Fruit fly (Drosophila melanogaster) whole organism, embryonic: Measurements from ENCODE around the gene Glut4EF.

Experiments used
- Bgb ChIP-seq: fragments of 200-800 bp; sonication (Bioruptor generic); IDR thresholded peaks from 2 replicates; pipeline ENCODE4 v1.3.6; 2022; ENCODE audit warnings: missing biosample characterization, missing genetic modification characterization; ENCODE audit not compliant: partially characterized antibody
- CG1024 ChIP-seq: fragments of 200-800 bp; sonication (Bioruptor generic); IDR thresholded peaks from 2 replicates; pipeline ENCODE4 v1.3.6; 2022; ENCODE audit warnings: missing biosample characterization, missing genetic modification characterization
- CG10274 ChIP-seq: fragments of 200-800 bp; sonication (Bioruptor generic); optimal IDR thresholded peaks from 3 replicates; lab custom pipeline; 2017; ENCODE audit warnings: missing biosample characterization, mild to moderate bottlenecking, missing genetic modification characterization
- CG10366 ChIP-seq: fragments of 200-800 bp; sonication (Bioruptor generic); IDR thresholded peaks from 2 replicates; pipeline ENCODE4 v1.3.6; 2022; ENCODE audit warnings: missing biosample characterization, missing genetic modification characterization
- CG14710 ChIP-seq: fragments of 200-800 bp; sonication (Bioruptor generic); optimal IDR thresholded peaks from 3 replicates; lab custom pipeline; 2019; ENCODE audit warnings: missing biosample characterization, mild to moderate bottlenecking, missing genetic modification characterization, moderate library complexity
- CG15073 ChIP-seq: fragments of 200-800 bp; sonication (Bioruptor generic); optimal IDR thresholded peaks from 2 replicates; lab custom pipeline; 2016; ENCODE audit warnings: missing biosample characterization, missing genetic modification characterization
- CG17328 ChIP-seq: fragments of 200-800 bp; sonication (Bioruptor generic); IDR thresholded peaks from 2 replicates; pipeline ENCODE4 v1.3.6; 2022; ENCODE audit warnings: missing biosample characterization, missing genetic modification characterization
- CG1792 ChIP-seq: fragments of 200-800 bp; sonication (Bioruptor generic); optimal IDR thresholded peaks from 2 replicates; lab custom pipeline; 2016; ENCODE audit warnings: missing biosample characterization, missing genetic modification characterization
- CG2129 ChIP-seq: fragments of 200-800 bp; sonication (Bioruptor generic); IDR thresholded peaks from 2 replicates; pipeline ENCODE4 v1.3.6; 2022; ENCODE audit warnings: missing biosample characterization, missing genetic modification characterization; ENCODE audit not compliant: partially characterized antibody
- CG2199 ChIP-seq: fragments of 200-800 bp; sonication (Bioruptor generic); IDR thresholded peaks from 3 replicates; pipeline ENCODE4 v1.3.6; 2022; ENCODE audit warnings: missing biosample characterization, missing genetic modification characterization
- CG3163 ChIP-seq: fragments of 200-800 bp; sonication (Bioruptor generic); optimal IDR thresholded peaks from 3 replicates; lab custom pipeline; 2016; ENCODE audit warnings: missing biosample characterization, missing genetic modification characterization
- CG32532 ChIP-seq: fragments of 200-800 bp; sonication (Bioruptor generic); IDR thresholded peaks from 2 replicates; pipeline ENCODE4 v1.3.6; 2022; ENCODE audit warnings: missing biosample characterization, missing genetic modification characterization
- CG6272 ChIP-seq: fragments of 200-800 bp; sonication (Bioruptor generic); IDR thresholded peaks from 2 replicates; pipeline ENCODE4 v1.3.6; 2022; ENCODE audit warnings: missing biosample characterization, missing genetic modification characterization
- CG6683 ChIP-seq: fragments of 200-800 bp; sonication (Bioruptor generic); optimal IDR thresholded peaks from 2 replicates; lab custom pipeline; 2017; ENCODE audit warnings: missing biosample characterization, mild to moderate bottlenecking, missing genetic modification characterization, missing genetic modification reagents
- CG6791 ChIP-seq: fragments of 200-800 bp; sonication (Bioruptor generic); IDR thresholded peaks from 3 replicates; pipeline ENCODE4 v1.3.6; 2022; ENCODE audit warnings: missing biosample characterization, missing genetic modification characterization; ENCODE audit not compliant: partially characterized antibody
- CG6813 ChIP-seq: fragments of 200-800 bp; sonication (Bioruptor generic); optimal IDR thresholded peaks from 2 replicates; lab custom pipeline; 2017; ENCODE audit warnings: missing biosample characterization, missing genetic modification characterization, mild to moderate bottlenecking, moderate library complexity, missing genetic modification reagents
- CG8089 ChIP-seq: fragments of 200-800 bp; sonication (Bioruptor generic); optimal IDR thresholded peaks from 3 replicates; lab custom pipeline; 2016; ENCODE audit warnings: missing biosample characterization, missing genetic modification characterization
- CG8359 ChIP-seq: fragments of 200-800 bp; sonication (Bioruptor generic); optimal IDR thresholded peaks from 2 replicates; lab custom pipeline; 2017; ENCODE audit warnings: missing biosample characterization, mild to moderate bottlenecking, missing genetic modification characterization, borderline replicate concordance
- CG8924 ChIP-seq: fragments of 200-800 bp; optimal IDR thresholded peaks from 3 replicates; lab custom pipeline; 2019; ENCODE audit warnings: missing biosample characterization, mild to moderate bottlenecking, missing genetic modification characterization, moderate library complexity
- CG9797 ChIP-seq: fragments of 200-800 bp; sonication (Bioruptor generic); optimal IDR thresholded peaks from 3 replicates; lab custom pipeline; 2018; ENCODE audit warnings: missing biosample characterization, mild to moderate bottlenecking, missing genetic modification characterization
- CG9817 ChIP-seq: fragments of 200-800 bp; sonication (Bioruptor generic); optimal IDR thresholded peaks from 2 replicates; lab custom pipeline; 2018; ENCODE audit warnings: missing biosample characterization, mild to moderate bottlenecking, missing genetic modification characterization, moderate library complexity
- D19B ChIP-seq: fragments of 200-800 bp; sonication (Bioruptor generic); optimal IDR thresholded peaks from 2 replicates; lab custom pipeline; 2017; ENCODE audit warnings: missing biosample characterization, mild to moderate bottlenecking, missing genetic modification characterization
- ERR ChIP-seq: fragments of 200-800 bp; sonication (Bioruptor generic); optimal IDR thresholded peaks from 2 replicates; lab custom pipeline; 2016; ENCODE audit warnings: missing biosample characterization, missing genetic modification characterization
- Elba2 ChIP-seq: fragments of 200-800 bp; sonication (Bioruptor generic); optimal IDR thresholded peaks from 3 replicates; lab custom pipeline; 2016; ENCODE audit warnings: missing biosample characterization, missing genetic modification characterization
- Gug ChIP-seq: fragments of 200-800 bp; sonication (Bioruptor generic); IDR thresholded peaks from 4 replicates; pipeline ENCODE4 v1.3.6; 2022; ENCODE audit warnings: missing biosample characterization, missing genetic modification characterization
- Hr51 ChIP-seq, 2 experiments: fragments of 200-800 bp; sonication (Bioruptor generic); optimal IDR thresholded peaks; 2 replicates in 1 of 2; 3 replicates in 1 of 2; lab custom pipeline; 2016 to 2018; ENCODE audit warnings: missing biosample characterization in 2 of 2, missing genetic modification characterization in 2 of 2, mild to moderate bottlenecking in 1 of 2, moderate library complexity in 1 of 2
- Kr ChIP-seq: fragments of 200-800 bp; sonication (Bioruptor generic); optimal IDR thresholded peaks from 2 replicates; lab custom pipeline; 2017; ENCODE audit warnings: missing biosample characterization, mild to moderate bottlenecking, missing genetic modification characterization
- Lhr ChIP-seq: fragments of 200-800 bp; sonication (Bioruptor generic); optimal IDR thresholded peaks from 3 replicates; lab custom pipeline; 2017; ENCODE audit warnings: mild to moderate bottlenecking, missing biosample characterization, missing genetic modification reagents, missing genetic modification characterization
- Lim3 ChIP-seq: fragments of 200-800 bp; sonication (Bioruptor generic); IDR thresholded peaks from 2 replicates; pipeline ENCODE4 v1.3.6; 2022; ENCODE audit warnings: missing biosample characterization, missing genetic modification characterization
- Max ChIP-seq: fragments of 200-800 bp; sonication (Bioruptor generic); optimal IDR thresholded peaks from 2 replicates; lab custom pipeline; 2016; ENCODE audit warnings: missing biosample characterization, mild to moderate bottlenecking, missing genetic modification characterization
- Nf-YA ChIP-seq: fragments of 200-800 bp; sonication (Bioruptor generic); IDR thresholded peaks from 2 replicates; pipeline ENCODE4 v1.3.6; 2022; ENCODE audit warnings: missing biosample characterization, missing genetic modification characterization
- Poxn ChIP-seq: fragments of 200-800 bp; sonication (Bioruptor generic); IDR thresholded peaks from 2 replicates; pipeline ENCODE4 v1.3.6; 2022; ENCODE audit warnings: missing biosample characterization, missing genetic modification characterization
- Sox102F ChIP-seq: fragments of 200-800 bp; sonication (Bioruptor generic); optimal IDR thresholded peaks from 2 replicates; lab custom pipeline; 2018; ENCODE audit warnings: missing biosample characterization, mild to moderate bottlenecking, missing genetic modification characterization, moderate library complexity
- Taf1 ChIP-seq: fragments of 200-800 bp; sonication (Bioruptor generic); IDR thresholded peaks from 2 replicates; pipeline ENCODE4 v1.3.6; 2022; ENCODE audit warnings: missing biosample characterization, missing genetic modification characterization
- ara ChIP-seq: fragments of 200-800 bp; sonication (Bioruptor generic); IDR thresholded peaks from 2 replicates; pipeline ENCODE4 v1.3.6; 2022; ENCODE audit warnings: missing biosample characterization, missing genetic modification characterization
- dati ChIP-seq: fragments of 200-800 bp; sonication (Bioruptor generic); IDR thresholded peaks from 2 replicates; pipeline ENCODE4 v1.3.6; 2022; ENCODE audit warnings: missing biosample characterization, missing genetic modification characterization
- dysf ChIP-seq: fragments of 200-800 bp; sonication (Bioruptor generic); IDR thresholded peaks from 3 replicates; pipeline ENCODE4 v1.3.6; 2022; ENCODE audit warnings: missing biosample characterization, missing genetic modification characterization
- ftz-f1 ChIP-seq: fragments of 200-800 bp; sonication (Bioruptor generic); optimal IDR thresholded peaks from 2 replicates; lab custom pipeline; 2016; ENCODE audit warnings: missing biosample characterization, missing genetic modification characterization
- gsb-n ChIP-seq: fragments of 200-800 bp; sonication (Bioruptor generic); optimal IDR thresholded peaks from 3 replicates; lab custom pipeline; 2018; ENCODE audit warnings: missing biosample characterization, mild to moderate bottlenecking, missing genetic modification characterization
- gt ChIP-seq: fragments of 200-800 bp; sonication (Bioruptor generic); IDR thresholded peaks from 2 replicates; pipeline ENCODE4 v1.3.6; 2022; ENCODE audit warnings: missing biosample characterization, missing genetic modification characterization
- insv ChIP-seq, 2 experiments: fragments of 200-800 bp; sonication (Bioruptor generic); optimal IDR thresholded peaks; 3 replicates each; lab custom pipeline; 2016 to 2018; ENCODE audit warnings: missing biosample characterization in 2 of 2, missing genetic modification characterization in 2 of 2
- prd ChIP-seq, 3 experiments: fragments of >200 bp in 2 of 3; fragments of 200-800 bp in 1 of 3; sonication (Bioruptor generic) in 1 of 3; optimal IDR thresholded peaks in 2 of 3; IDR thresholded peaks in 1 of 3; 2 replicates in 2 of 3; 3 replicates in 1 of 3; pipeline versions ENCODE4 v1.3.6 to Lab custom; 2017 to 2022; ENCODE audit warnings: missing biosample characterization in 1 of 3, missing genetic modification characterization in 1 of 3
- sens ChIP-seq: fragments of 200-800 bp; sonication (Bioruptor generic); peaks from one replicate; lab custom pipeline; 2016; ENCODE audit warnings: missing biosample characterization, missing genetic modification characterization
- shn ChIP-seq: fragments of 200-800 bp; sonication (Bioruptor generic); optimal IDR thresholded peaks from 3 replicates; lab custom pipeline; 2016; ENCODE audit warnings: missing biosample characterization, missing genetic modification characterization
- sna ChIP-seq: fragments of 200-800 bp; sonication (Bioruptor generic); IDR thresholded peaks from 2 replicates; pipeline ENCODE4 v1.3.6; 2022; ENCODE audit warnings: missing biosample characterization, missing genetic modification characterization; ENCODE audit not compliant: partially characterized antibody
- twi ChIP-seq: fragments of 200-800 bp; optimal IDR thresholded peaks from 2 replicates; lab custom pipeline; 2019; ENCODE audit warnings: missing biosample characterization, mild to moderate bottlenecking, missing genetic modification characterization, moderate library complexity

The Glut4EF gene

dm6 chr3R:9869954-9870353 lies 4.5 kb upstream of the Glut4EF start (continued):
- peak; percentile 65 for TF ChIP-seq CG14710
- no peak for TF ChIP-seq Taf1 (GFP tag; lab: Robert Waterston, UW)
- TF ChIP-seq dati (GFP tag; lab: Robert Waterston, UW): peak; percentile 51; the same call in 1 of the 2 replicates
- no peak for TF ChIP-seq insv (GFP tag; optimal IDR thresholded peaks at IDR 0.05; lab: Kevin White, UChicago)
- no peak for TF ChIP-seq Poxn
- no peak for TF ChIP-seq gt (GFP tag; lab: Robert Waterston, UW)
- TF ChIP-seq CG2199: peak; percentile 25; the same call in 1 of the 3 replicates
- 0 out of 2 replicates have a peak, but pooled peaks have one; percentile 32 for TF ChIP-seq Nf-YA (GFP tag; lab: Robert Waterston, UW)
- TF ChIP-seq CG6813 (GFP tag; lab: Kevin White, UChicago): peak; percentile 89
- no peak for TF ChIP-seq Elba2 (GFP tag; lab: Kevin White, UChicago)
- no peak for TF ChIP-seq CG1024 (GFP tag; lab: Robert Waterston, UW)
- peak; percentile 54 for TF ChIP-seq CG8089
- peak; percentile 52 for TF ChIP-seq Sox102F (GFP tag; lab: Kevin White, UChicago)
- no peak for TF ChIP-seq CG6272 (GFP tag; lab: Robert Waterston, UW)
- peak; percentile 35 for TF ChIP-seq CG8924 (tag; lab: Kevin White, UChicago)
- TF ChIP-seq CG8359 (GFP tag; lab: Kevin White, UChicago): peak; percentile 62
- no peak for TF ChIP-seq CG15073 (GFP tag; lab: Kevin White, UChicago)
- peak; percentile 87 for TF ChIP-seq gsb-n
- no peak for TF ChIP-seq Max (GFP tag; lab: Kevin White, UChicago)
- TF ChIP-seq Bgb: no peak
- TF ChIP-seq ERR: peak; percentile 15
- TF ChIP-seq shn (GFP tag; lab: Kevin White, UChicago): peak; percentile 3
- TF ChIP-seq CG9817 (tag; lab: Kevin White, UChicago): no peak
- no peak for TF ChIP-seq sna (GFP tag; lab: Robert Waterston, UW)
- TF ChIP-seq twi: peak; percentile 33
- peak; percentile 0 for TF ChIP-seq CG6683
- TF ChIP-seq ara: peak; percentile 64
- peak; percentile 24 for TF ChIP-seq CG9797 (GFP tag; lab: Kevin White, UChicago)
- peak; percentile 16; the same call in 1 of the 2 replicates for TF ChIP-seq CG10366
- TF ChIP-seq Kr (GFP tag; lab: Kevin White, UChicago): peak; percentile 93
- peak; percentile 97 for TF ChIP-seq sens (GFP tag; lab: Kevin White, UChicago)
- TF ChIP-seq CG1792: peak; percentile 62
- peak; percentile 11 for TF ChIP-seq CG3163 (GFP tag; lab: Kevin White, UChicago)
- peak; percentile 5; the same call in 1 of the 3 replicates for TF ChIP-seq dysf (GFP tag; lab: Robert Waterston, UW)
- TF ChIP-seq ftz-f1 (GFP tag; lab: Kevin White, UChicago): no peak
- TF ChIP-seq CG2129 (GFP tag; lab: Robert Waterston, UW): no peak
- peak; percentile 62 for TF ChIP-seq CG17328 (GFP tag; lab: Robert Waterston, UW)
- TF ChIP-seq CG32532 (GFP tag; lab: Robert Waterston, UW): no peak
- TF ChIP-seq D19B: no peak
- TF ChIP-seq CG6791 (GFP tag; lab: Robert Waterston, UW): no peak
- no peak for TF ChIP-seq CG10274
- peak; percentile 46 for TF ChIP-seq Lhr
- TF ChIP-seq Lim3 (GFP tag; lab: Robert Waterston, UW): no peak
- TF ChIP-seq Gug (GFP tag; lab: Robert Waterston, UW): no peak; the same call in 3 of the 4 replicates
- TF ChIP-seq prd (optimal IDR thresholded peaks at IDR 0.05; lab: Kevin White, UChicago): no peak
- no peak for TF ChIP-seq prd (GFP tag; IDR thresholded peaks at IDR 0.05; lab: Robert Waterston, UW)
- TF ChIP-seq Hr51 (GFP tag; optimal IDR thresholded peaks at IDR 0.05; lab: Kevin White, UChicago): peak in 1 of 2 experiments; percentile 49
